Worm (Caenorhabditis elegans): ENCODE data around the gene tsp-1.

- no peak for TF ChIP-seq unc-39 (tag; optimal IDR thresholded peaks at IDR 0.05)
- no peak for TF ChIP-seq nhr-11 (tag; optimal IDR thresholded peaks at IDR 0.05)
These were observed 3.3 kb downstream of the tsp-1 start, which contains the start of gene C02F5.5 for ce11 chrIII:8235880-8236279.
